Worm (Caenorhabditis elegans) whole organism, L3 larva: ENCODE results near the gene T26H8.4.
A peak's percentile ranks its signal among the peaks of the same experiment; 100 is the strongest.

Experiments used
- aly-2 ChIP-seq: fragments of 150-350 bp; optimal IDR thresholded peaks from 2 replicates; lab custom pipeline; 2014; ENCODE audit warnings: missing biosample characterization, missing genetic modification characterization
- ama-1 ChIP-seq: fragments of 150-350 bp; optimal IDR thresholded peaks from 2 replicates; lab custom pipeline; 2018
- elt-1 ChIP-seq: fragments of 150-350 bp; optimal IDR thresholded peaks from 2 replicates; lab custom pipeline; 2014; ENCODE audit warnings: missing biosample characterization, missing genetic modification characterization
- elt-2 ChIP-seq: sonication (generic microtip); optimal IDR thresholded peaks from 2 replicates; lab custom pipeline; 2016; ENCODE audit warnings: missing genetic modification reagents, mild to moderate bottlenecking, missing genetic modification characterization, missing compliant biosample characterization
- elt-3 ChIP-seq, 3 experiments: fragments of 150-350 bp in 1 of 3; sonication (generic microtip) in 2 of 3; optimal IDR thresholded peaks; 2 replicates in 2 of 3; 4 replicates in 1 of 3; lab custom pipeline; 2014 to 2017; ENCODE audit warnings: missing biosample characterization in 3 of 3, missing genetic modification characterization in 3 of 3
- fkh-2 ChIP-seq: fragments of 150-350 bp; optimal IDR thresholded peaks from 2 replicates; lab custom pipeline; 2014; ENCODE audit warnings: missing biosample characterization, missing genetic modification reagents, missing genetic modification characterization
- lsy-12 ChIP-seq: sonication (generic microtip); optimal IDR thresholded peaks from 2 replicates; lab custom pipeline; 2016; ENCODE audit warnings: mild to moderate bottlenecking, missing genetic modification characterization, missing compliant biosample characterization
- mdl-1 ChIP-seq: fragments of 150-350 bp; optimal IDR thresholded peaks from 2 replicates; lab custom pipeline; 2014; ENCODE audit warnings: missing biosample characterization, missing genetic modification characterization
- mml-1 ChIP-seq: fragments of 150-350 bp; sonication (generic microtip); optimal IDR thresholded peaks from 3 replicates; lab custom pipeline; 2014; ENCODE audit warnings: missing biosample characterization, missing genetic modification characterization
- nfya-1 ChIP-seq: sonication (generic microtip); optimal IDR thresholded peaks from 2 replicates; lab custom pipeline; 2017; ENCODE audit warnings: missing genetic modification characterization, mild to moderate bottlenecking, missing compliant biosample characterization, antibody characterized with exemption, moderate library complexity; ENCODE audit not compliant: insufficient read depth
- nhr-11 ChIP-seq: fragments of 150-350 bp; optimal IDR thresholded peaks from 2 replicates; lab custom pipeline; 2014; ENCODE audit warnings: missing biosample characterization, missing genetic modification characterization
- nhr-237 ChIP-seq: fragments of 150-350 bp; optimal IDR thresholded peaks from 2 replicates; lab custom pipeline; 2014; ENCODE audit warnings: missing biosample characterization, missing genetic modification characterization
- nhr-25 ChIP-seq: sonication (generic microtip); optimal IDR thresholded peaks from 2 replicates; lab custom pipeline; 2017; ENCODE audit warnings: missing biosample characterization, missing genetic modification characterization
- nhr-67 ChIP-seq: fragments of 150-350 bp; optimal IDR thresholded peaks from 2 replicates; lab custom pipeline; 2014; ENCODE audit warnings: missing biosample characterization, missing genetic modification characterization
- nhr-76 ChIP-seq: fragments of 150-350 bp; sonication (generic microtip); optimal IDR thresholded peaks from 5 replicates; lab custom pipeline; 2014; ENCODE audit warnings: missing biosample characterization, missing genetic modification characterization
- nhr-77 ChIP-seq: fragments of 150-350 bp; optimal IDR thresholded peaks from 2 replicates; lab custom pipeline; 2014; ENCODE audit warnings: missing biosample characterization, missing genetic modification characterization
- pha-4 ChIP-seq: fragments of 150-350 bp; optimal IDR thresholded peaks from 2 replicates; lab custom pipeline; 2014; ENCODE audit warnings: missing biosample characterization, missing genetic modification reagents, missing genetic modification characterization
- pqm-1 ChIP-seq: fragments of 150-350 bp; optimal IDR thresholded peaks from 2 replicates; lab custom pipeline; 2017; ENCODE audit warnings: missing biosample characterization, missing genetic modification characterization, inconsistent platforms
- sea-2 ChIP-seq: fragments of 150-350 bp; sonication (generic microtip); optimal IDR thresholded peaks from 4 replicates; lab custom pipeline; 2014; ENCODE audit warnings: missing biosample characterization, missing genetic modification reagents, missing genetic modification characterization
- skn-1 ChIP-seq: fragments of 150-350 bp; optimal IDR thresholded peaks from 2 replicates; lab custom pipeline; 2014; ENCODE audit warnings: missing biosample characterization, missing genetic modification characterization
- snpc-4 ChIP-seq: fragments of 150-350 bp; optimal IDR thresholded peaks from 2 replicates; lab custom pipeline; 2014; ENCODE audit warnings: missing biosample characterization, missing genetic modification characterization
- unc-39 ChIP-seq: sonication (generic microtip); optimal IDR thresholded peaks from 4 replicates; lab custom pipeline; 2017; ENCODE audit warnings: missing biosample characterization, missing genetic modification characterization
- unc-62 ChIP-seq: fragments of 150-350 bp; sonication (generic microtip); optimal IDR thresholded peaks from 4 replicates; lab custom pipeline; 2014; ENCODE audit warnings: missing biosample characterization, missing genetic modification reagents, missing genetic modification characterization
- zag-1 ChIP-seq: fragments of 150-350 bp; optimal IDR thresholded peaks from 2 replicates; lab custom pipeline; 2014; ENCODE audit warnings: missing biosample characterization, missing genetic modification characterization
- ztf-11 ChIP-seq: fragments of 150-350 bp; optimal IDR thresholded peaks from 2 replicates; lab custom pipeline; 2014; ENCODE audit warnings: missing biosample characterization, missing genetic modification characterization
- ztf-4 ChIP-seq: fragments of 150-350 bp; optimal IDR thresholded peaks from 2 replicates; lab custom pipeline; 2014; ENCODE audit warnings: missing biosample characterization, missing genetic modification characterization

T26H8.4 gene

ce11 chrV:15298597-15298996 lies 8.0 kb downstream of the T26H8.4 start, which contains the start of gene cpr-3 (continued):
- no peak for TF ChIP-seq ama-1

- no peak for TF ChIP-seq snpc-4
- no peak for TF ChIP-seq nhr-67 (tag; lab: Kevin White, UChicago)
- no peak for TF ChIP-seq elt-1 (tag; lab: Kevin White, UChicago)
- no peak for TF ChIP-seq elt-3 (tag; optimal IDR thresholded peaks at IDR 0.05; lab: Kevin White, UChicago)
- no peak for TF ChIP-seq nhr-76 (tag; lab: Kevin White, UChicago)
- TF ChIP-seq ztf-11 = no peak
- no peak for TF ChIP-seq pqm-1
- no peak for TF ChIP-seq ztf-4 (tag; lab: Kevin White, UChicago)
- TF ChIP-seq mdl-1 (tag; lab: Kevin White, UChicago) = no peak
These were observed 12.8 kb downstream of the T26H8.4 start, which contains the start of gene str-96 for ce11 chrV:15293865-15294264. TSS of gene str-96 (minus strand) at chrV:15293965.

- TF ChIP-seq pqm-1 (peak; percentile 0), mml-1 (tag; lab: Kevin White, UChicago) (no peak)
These were observed 15.7 kb downstream of the T26H8.4 start, which contains the start of gene cyp-34A2 for ce11 chrV:15290995-15291394. TSS of gene cyp-34A2 (minus strand) at chrV:15291095.

ce11 chrV:15287856-15288255 lies 18.8 kb downstream of the T26H8.4 start, which contains the start of gene cyp-34A1:
TSS of gene cyp-34A1 (minus strand) at chrV:15287956.
- peak; percentile 19 for TF ChIP-seq nhr-25
- TF ChIP-seq aly-2 = no peak
- TF ChIP-seq nhr-77 (tag; lab: Kevin White, UChicago) = no peak
- TF ChIP-seq zag-1 = no peak
- no peak for TF ChIP-seq nhr-11 (tag; lab: Kevin White, UChicago)

ce11 chrV:15285984-15286383 lies 20.7 kb downstream of the T26H8.4 start:
- no peak for TF ChIP-seq nhr-237 (tag; lab: Kevin White, UChicago)
- no peak for TF ChIP-seq fkh-2 (tag; lab: Kevin White, UChicago)
- TF ChIP-seq nhr-25 = peak; percentile 74
- TF ChIP-seq elt-3 (tag; optimal IDR thresholded peaks at IDR 0.05; lab: Kevin White, UChicago) = no peak
- no peak for TF ChIP-seq nhr-77 (tag; lab: Kevin White, UChicago)

- TF ChIP-seq ztf-4 (tag; lab: Kevin White, UChicago) (no peak), pha-4 (tag; lab: Kevin White, UChicago) (no peak), nhr-76 (tag; lab: Kevin White, UChicago) (no peak), sea-2 (no peak), nhr-77 (tag; lab: Kevin White, UChicago) (no peak), nhr-25 (no peak), unc-39 (tag; lab: Kevin White, UChicago) (no peak), skn-1 (tag; lab: Kevin White, UChicago) (no peak), lsy-12 (tag; lab: Kevin White, UChicago) (no peak), unc-62 (GFP tag; lab: Kevin White, UChicago) (no peak), nfya-1 (tag; lab: Kevin White, UChicago) (no peak), mdl-1 (tag; lab: Kevin White, UChicago) (no peak)
These were observed 25.2 kb downstream of the T26H8.4 start, which contains the start of the genes srw-19 and srx-51 for ce11 chrV:15281279-15281949. TSS of gene srw-19 (minus strand) at chrV:15281379. TSS of gene srx-51 (plus strand) at chrV:15281899.

ce11 chrV:15276915-15277314 lies 29.7 kb downstream of the T26H8.4 start, which contains the start of gene srw-17:
TSS of gene srw-17 (minus strand) at chrV:15277015.
- TF ChIP-seq nhr-25 = no peak

ce11 chrV:15274757-15275156 lies 31.9 kb downstream of the T26H8.4 start, which contains the start of gene srw-16:
TSS of gene srw-16 (minus strand) at chrV:15274857.
- TF ChIP-seq mdl-1 (tag; lab: Kevin White, UChicago) = no peak
- no peak for TF ChIP-seq pha-4 (tag; lab: Kevin White, UChicago)
- no peak for TF ChIP-seq elt-2 (tag; lab: Kevin White, UChicago)
